Worm (Caenorhabditis elegans) whole organism, midembryonic: ENCODE measurements around the gene klp-18.

Experiments used
- T22C8.4 ChIP-seq: fragments of 200-800 bp; sonication (Bioruptor generic); IDR thresholded peaks from 2 replicates; pipeline ENCODE4 v1.3.6; 2022; ENCODE audit warnings: missing genetic modification characterization, missing compliant biosample characterization
- cog-1 ChIP-seq: sonication (generic microtip); optimal IDR thresholded peaks from 2 replicates; lab custom pipeline; 2016; ENCODE audit warnings: missing genetic modification characterization, missing compliant biosample characterization
- flt-1 ChIP-seq: fragments of 200-800 bp; sonication (Bioruptor generic); IDR thresholded peaks from 2 replicates; pipeline ENCODE4 v1.3.6; 2022; ENCODE audit warnings: missing genetic modification characterization, missing compliant biosample characterization
- klf-2 ChIP-seq: fragments of 200-800 bp; sonication (Bioruptor generic); conservative IDR thresholded peaks from 2 replicates; pipeline ENCODE4 v1.3.6; 2022; ENCODE audit warnings: missing genetic modification reagents, missing genetic modification characterization, missing compliant biosample characterization
- med-1 ChIP-seq: sonication (generic microtip); optimal IDR thresholded peaks from 2 replicates; lab custom pipeline; 2017; ENCODE audit warnings: missing genetic modification characterization, mild to moderate bottlenecking, missing compliant biosample characterization, antibody characterized with exemption, missing genetic modification reagents; ENCODE audit not compliant: insufficient read depth
- ref-1 ChIP-seq: fragments of 200-800 bp; sonication (Bioruptor generic); conservative IDR thresholded peaks from 2 replicates; pipeline ENCODE4 v1.3.6; 2022; ENCODE audit warnings: missing genetic modification reagents, missing genetic modification characterization, missing compliant biosample characterization
- tab-1 ChIP-seq: fragments of 200-800 bp; sonication (Bioruptor generic); IDR thresholded peaks from 2 replicates; pipeline ENCODE4 v1.3.6; 2022; ENCODE audit warnings: missing genetic modification characterization, missing compliant biosample characterization
- ztf-23 ChIP-seq: fragments of 200-800 bp; sonication (Bioruptor generic); IDR thresholded peaks from 2 replicates; pipeline ENCODE4 v1.3.6; 2022; ENCODE audit warnings: missing genetic modification reagents, missing genetic modification characterization, missing compliant biosample characterization
- ztf-29 ChIP-seq: fragments of 200-800 bp; sonication (Bioruptor generic); IDR thresholded peaks from 2 replicates; pipeline ENCODE4 v1.3.6; 2022; ENCODE audit warnings: missing genetic modification reagents, missing genetic modification characterization, missing compliant biosample characterization

Gene klp-18

ce11 chrIV:7031019-7031418 lies 9.0 kb upstream of the klp-18 start:
- TF ChIP-seq med-1 (no peak), T22C8.4 (no peak), tab-1 (no peak), flt-1 (GFP tag; lab: Robert Waterston, UW) (no peak), klf-2 (GFP tag; lab: Robert Waterston, UW) (no peak), ztf-23 (GFP tag; lab: Robert Waterston, UW) (no peak)

- no peak for TF ChIP-seq ref-1 (GFP tag; lab: Robert Waterston, UW)
- no peak for TF ChIP-seq cog-1 (tag; lab: Kevin White, UChicago)
- TF ChIP-seq ztf-29 (GFP tag; lab: Robert Waterston, UW): no peak
- no peak for TF ChIP-seq tab-1
- no peak for TF ChIP-seq ztf-23 (GFP tag; lab: Robert Waterston, UW)
Measured at ce11 chrIV:7032459-7032858, 7.6 kb upstream of the klp-18 start, which contains the start of gene C06G3.8. TSS of gene C06G3.8 (minus strand) at chrIV:7032559.

- TF ChIP-seq ztf-29 (GFP tag; lab: Robert Waterston, UW) (no peak), med-1 (no peak), T22C8.4 (no peak), ref-1 (GFP tag; lab: Robert Waterston, UW) (no peak), flt-1 (GFP tag; lab: Robert Waterston, UW) (no peak), cog-1 (tag; lab: Kevin White, UChicago) (no peak), klf-2 (GFP tag; lab: Robert Waterston, UW) (no peak), ztf-23 (GFP tag; lab: Robert Waterston, UW) (no peak), tab-1 (no peak)
Measured at ce11 chrIV:7035823-7036222, 4.2 kb upstream of the klp-18 start, which contains the start of gene C06G3.3. TSS of gene C06G3.3 (plus strand) at chrIV:7036123.

ce11 chrIV:7036790-7037189 lies 3.2 kb upstream of the klp-18 start, which contains the start of gene ufl-1:
TSS of gene ufl-1 (minus strand) at chrIV:7036859.
- TF ChIP-seq klf-2 (GFP tag; lab: Robert Waterston, UW) (no peak), ztf-23 (GFP tag; lab: Robert Waterston, UW) (no peak), med-1 (no peak), ztf-29 (GFP tag; lab: Robert Waterston, UW) (no peak), tab-1 (no peak), cog-1 (tag; lab: Kevin White, UChicago) (no peak), ref-1 (GFP tag; lab: Robert Waterston, UW) (no peak), flt-1 (GFP tag; lab: Robert Waterston, UW) (no peak), T22C8.4 (no peak)

ce11 chrIV:7043430-7043829 lies 3.4 kb downstream of the klp-18 start:
- TF ChIP-seq ztf-23 (GFP tag; lab: Robert Waterston, UW): no peak
- no peak for TF ChIP-seq klf-2 (GFP tag; lab: Robert Waterston, UW)
- TF ChIP-seq med-1: no peak
- no peak for TF ChIP-seq ref-1 (GFP tag; lab: Robert Waterston, UW)
- no peak for TF ChIP-seq flt-1 (GFP tag; lab: Robert Waterston, UW)
- no peak for TF ChIP-seq ztf-29 (GFP tag; lab: Robert Waterston, UW)
- TF ChIP-seq cog-1 (tag; lab: Kevin White, UChicago): no peak
- no peak for TF ChIP-seq tab-1
- TF ChIP-seq T22C8.4: no peak

ce11 chrIV:7044552-7045139 lies 4.6 kb downstream of the klp-18 start, which contains the start of gene tin-9.1:
TSS of gene tin-9.1 (minus strand) at chrIV:7044602.
- TF ChIP-seq ztf-29 (GFP tag; lab: Robert Waterston, UW) (no peak), cog-1 (tag; lab: Kevin White, UChicago) (no peak), tab-1 (no peak), ztf-23 (GFP tag; lab: Robert Waterston, UW) (no peak), med-1 (no peak), flt-1 (GFP tag; lab: Robert Waterston, UW) (no peak), T22C8.4 (no peak)

- TF ChIP-seq ztf-23 (GFP tag; lab: Robert Waterston, UW) (no peak), ref-1 (GFP tag; lab: Robert Waterston, UW) (no peak), cog-1 (tag; lab: Kevin White, UChicago) (no peak), ztf-29 (GFP tag; lab: Robert Waterston, UW) (no peak), med-1 (no peak), tab-1 (no peak), T22C8.4 (no peak), flt-1 (GFP tag; lab: Robert Waterston, UW) (no peak), klf-2 (GFP tag; lab: Robert Waterston, UW) (no peak)
Measured at ce11 chrIV:7045362-7045936, 5.4 kb downstream of the klp-18 start.

ce11 chrIV:7046641-7047361 lies 6.8 kb downstream of the klp-18 start:
- TF ChIP-seq ztf-23 (GFP tag; lab: Robert Waterston, UW) (no peak), T22C8.4 (no peak), klf-2 (GFP tag; lab: Robert Waterston, UW) (no peak), cog-1 (tag; lab: Kevin White, UChicago) (no peak), ztf-29 (GFP tag; lab: Robert Waterston, UW) (no peak), tab-1 (no peak), med-1 (no peak), ref-1 (GFP tag; lab: Robert Waterston, UW) (no peak), flt-1 (GFP tag; lab: Robert Waterston, UW) (no peak)

- TF ChIP-seq flt-1 (GFP tag; lab: Robert Waterston, UW) (no peak), cog-1 (tag; lab: Kevin White, UChicago) (no peak), tab-1 (no peak), klf-2 (GFP tag; lab: Robert Waterston, UW) (no peak), T22C8.4 (no peak), ztf-23 (GFP tag; lab: Robert Waterston, UW) (no peak), ztf-29 (GFP tag; lab: Robert Waterston, UW) (no peak), med-1 (no peak)
Measured at ce11 chrIV:7047762-7048178, 7.8 kb downstream of the klp-18 start.
